Worm (Caenorhabditis elegans): Measurements from ENCODE around the gene W04G3.7.

DNA sequence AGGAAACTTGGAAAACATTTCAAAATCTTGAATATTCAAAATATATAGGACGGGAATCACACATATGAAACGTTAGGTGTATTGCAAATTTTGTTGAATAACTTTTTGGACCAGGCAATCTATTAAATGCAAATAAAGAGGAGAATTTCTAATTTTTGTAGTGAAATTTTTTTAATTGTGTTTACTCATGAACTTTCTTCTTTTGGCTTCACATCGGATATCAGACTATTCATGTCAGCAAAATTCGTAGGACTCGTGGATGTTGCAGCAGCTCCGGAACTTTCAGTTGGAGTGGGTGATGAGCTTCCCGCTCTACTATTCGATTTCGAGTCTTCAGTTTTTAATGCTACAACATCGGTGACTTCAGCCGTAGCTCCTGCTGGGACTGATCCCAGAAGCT, 37.4 kb upstream of the W04G3.7 start:
- TF ChIP-seq lir-3 (tag; optimal IDR thresholded peaks at IDR 0.05; ENCODE audit: poor library complexity) = no peak
- TF ChIP-seq unc-130 (tag; optimal IDR thresholded peaks at IDR 0.05) = no peak
- TF ChIP-seq ces-1 (GFP tag; optimal IDR thresholded peaks at IDR 0.05) = no peak
- TF ChIP-seq pqm-1 (tag; optimal IDR thresholded peaks at IDR 0.05) = no peak
- TF ChIP-seq ceh-82 (tag; optimal IDR thresholded peaks at IDR 0.05) = no peak
